Fruit fly (Drosophila melanogaster) whole organism, embryonic: ENCODE data around the gene dsx.
A peak's percentile ranks its signal among the peaks of the same experiment; 100 is the strongest.

ENCODE experiments used
- Abd-B ChIP-seq: fragments of 200-800 bp; sonication (Bioruptor generic); optimal IDR thresholded peaks from 2 replicates; lab custom pipeline; 2018; ENCODE audit warnings: missing biosample characterization, mild to moderate bottlenecking, missing genetic modification characterization, moderate library complexity
- Aef1 ChIP-seq: fragments of 200-800 bp; sonication (Bioruptor generic); IDR thresholded peaks from 3 replicates; pipeline ENCODE4 v1.3.6; 2022; ENCODE audit warnings: missing biosample characterization, missing genetic modification characterization
- B-H2 ChIP-seq: fragments of 200-800 bp; sonication (Bioruptor generic); optimal IDR thresholded peaks from 2 replicates; lab custom pipeline; 2018; ENCODE audit warnings: missing biosample characterization, mild to moderate bottlenecking, missing genetic modification characterization
- CG10462 ChIP-seq: fragments of 200-800 bp; sonication (Bioruptor generic); optimal IDR thresholded peaks from 2 replicates; lab custom pipeline; 2016; ENCODE audit warnings: missing biosample characterization, missing genetic modification characterization
- CG10565 ChIP-seq: fragments of 200-800 bp; sonication (Bioruptor generic); optimal IDR thresholded peaks from 3 replicates; lab custom pipeline; 2016; ENCODE audit warnings: missing biosample characterization, mild to moderate bottlenecking, missing genetic modification characterization
- CG11696 ChIP-seq: fragments of 200-800 bp; sonication (Bioruptor generic); IDR thresholded peaks from 2 replicates; pipeline ENCODE4 v1.3.6; 2022; ENCODE audit warnings: missing biosample characterization, missing genetic modification characterization
- CG12299 ChIP-seq: fragments of 200-800 bp; sonication (Bioruptor generic); optimal IDR thresholded peaks from 2 replicates; lab custom pipeline; 2018; ENCODE audit warnings: missing biosample characterization, mild to moderate bottlenecking, missing genetic modification characterization
- CG12391 ChIP-seq: fragments of 200-800 bp; sonication (Bioruptor generic); optimal IDR thresholded peaks from 3 replicates; lab custom pipeline; 2018; ENCODE audit warnings: missing biosample characterization, mild to moderate bottlenecking, missing genetic modification characterization, moderate library complexity
- CG13296 ChIP-seq: fragments of 200-800 bp; sonication (Bioruptor generic); optimal IDR thresholded peaks from 3 replicates; lab custom pipeline; 2018; ENCODE audit warnings: missing biosample characterization, mild to moderate bottlenecking, missing genetic modification characterization
- CG1529 ChIP-seq: fragments of 200-800 bp; sonication (Bioruptor generic); optimal IDR thresholded peaks from 3 replicates; lab custom pipeline; 2018; ENCODE audit warnings: missing biosample characterization, missing genetic modification characterization
- CG15696 ChIP-seq: fragments of 200-800 bp; sonication (Bioruptor generic); optimal IDR thresholded peaks from 2 replicates; lab custom pipeline; 2019; ENCODE audit warnings: missing biosample characterization, mild to moderate bottlenecking, missing genetic modification characterization, moderate library complexity
- CG17328 ChIP-seq: fragments of 200-800 bp; sonication (Bioruptor generic); IDR thresholded peaks from 2 replicates; pipeline ENCODE4 v1.3.6; 2022; ENCODE audit warnings: missing biosample characterization, missing genetic modification characterization
- CG18262 ChIP-seq: fragments of 200-800 bp; optimal IDR thresholded peaks from 3 replicates; lab custom pipeline; 2019; ENCODE audit warnings: missing biosample characterization, mild to moderate bottlenecking, missing genetic modification characterization, moderate library complexity
- CG2199 ChIP-seq: fragments of 200-800 bp; sonication (Bioruptor generic); IDR thresholded peaks from 3 replicates; pipeline ENCODE4 v1.3.6; 2022; ENCODE audit warnings: missing biosample characterization, missing genetic modification characterization
- CG2875 ChIP-seq: fragments of 200-800 bp; sonication (Bioruptor generic); optimal IDR thresholded peaks from 2 replicates; lab custom pipeline; 2017; ENCODE audit warnings: missing biosample characterization, mild to moderate bottlenecking, missing genetic modification characterization, missing genetic modification reagents
- CG32772 ChIP-seq: fragments of 200-800 bp; sonication (Bioruptor generic); IDR thresholded peaks from 2 replicates; pipeline ENCODE4 v1.3.6; 2022; ENCODE audit warnings: missing biosample characterization, missing genetic modification characterization
- CG3847 ChIP-seq: fragments of 200-800 bp; sonication (Bioruptor generic); IDR thresholded peaks from 2 replicates; pipeline ENCODE4 v1.3.6; 2022; ENCODE audit warnings: missing biosample characterization, missing genetic modification characterization
- CG4282 ChIP-seq: fragments of 200-800 bp; sonication (Bioruptor generic); optimal IDR thresholded peaks from 2 replicates; lab custom pipeline; 2016; ENCODE audit warnings: missing biosample characterization, missing genetic modification characterization
- CG4360 ChIP-seq: fragments of 200-800 bp; sonication (Bioruptor generic); IDR thresholded peaks from 2 replicates; pipeline ENCODE4 v1.3.6; 2022; ENCODE audit warnings: missing biosample characterization, missing genetic modification characterization
- CG5245 ChIP-seq: fragments of 200-800 bp; sonication (Bioruptor generic); optimal IDR thresholded peaks from 3 replicates; lab custom pipeline; 2016; ENCODE audit warnings: missing biosample characterization, missing genetic modification characterization
- CG6765 ChIP-seq: fragments of 200-800 bp; sonication (Bioruptor generic); optimal IDR thresholded peaks from 3 replicates; lab custom pipeline; 2017; ENCODE audit warnings: missing biosample characterization, mild to moderate bottlenecking, missing genetic modification characterization
- CG8359 ChIP-seq: fragments of 200-800 bp; sonication (Bioruptor generic); optimal IDR thresholded peaks from 2 replicates; lab custom pipeline; 2017; ENCODE audit warnings: missing biosample characterization, mild to moderate bottlenecking, missing genetic modification characterization, borderline replicate concordance
- CG9727 ChIP-seq: fragments of 200-800 bp; sonication (Bioruptor generic); optimal IDR thresholded peaks from 3 replicates; lab custom pipeline; 2017; ENCODE audit warnings: missing biosample characterization, mild to moderate bottlenecking, missing genetic modification characterization
- CG9932 ChIP-seq: fragments of 200-800 bp; sonication (Bioruptor generic); IDR thresholded peaks from 2 replicates; pipeline ENCODE4 v1.3.6; 2022; ENCODE audit warnings: missing biosample characterization, missing genetic modification characterization
- CkIIα-i1 ChIP-seq: fragments of 200-800 bp; sonication (Bioruptor generic); IDR thresholded peaks from 2 replicates; pipeline ENCODE4 v1.3.6; 2022; ENCODE audit warnings: missing biosample characterization, missing genetic modification characterization
- Dll ChIP-seq: fragments of 200-800 bp; sonication (Bioruptor generic); IDR thresholded peaks from 4 replicates; pipeline ENCODE4 v1.3.6; 2022; ENCODE audit warnings: missing biosample characterization, missing genetic modification characterization; ENCODE audit not compliant: partially characterized antibody
- E2f1 ChIP-seq: fragments of 200-800 bp; sonication (Bioruptor generic); IDR thresholded peaks from 2 replicates; pipeline ENCODE4 v1.3.6; 2022; ENCODE audit warnings: missing biosample characterization, missing genetic modification characterization
- Hr78 ChIP-seq, 2 experiments: fragments of 200-800 bp in 1 of 2; fragments of >200 bp in 1 of 2; sonication (Bioruptor generic) in 1 of 2; optimal IDR thresholded peaks; 2 replicates each; lab custom pipeline; 2017 to 2019; ENCODE audit warnings: missing biosample characterization in 2 of 2, missing genetic modification characterization in 2 of 2, mild to moderate bottlenecking in 1 of 2, moderate library complexity in 1 of 2
- MTF-1 ChIP-seq: fragments of 200-800 bp; sonication (Bioruptor generic); optimal IDR thresholded peaks from 2 replicates; lab custom pipeline; 2018; ENCODE audit warnings: missing biosample characterization, mild to moderate bottlenecking, missing genetic modification characterization, borderline replicate concordance
- Max ChIP-seq: fragments of 200-800 bp; sonication (Bioruptor generic); optimal IDR thresholded peaks from 2 replicates; lab custom pipeline; 2016; ENCODE audit warnings: missing biosample characterization, mild to moderate bottlenecking, missing genetic modification characterization
- Nf-YB ChIP-seq: fragments of 200-800 bp; sonication (Bioruptor generic); optimal IDR thresholded peaks from 3 replicates; lab custom pipeline; 2019; ENCODE audit warnings: missing biosample characterization, mild to moderate bottlenecking, missing genetic modification characterization, moderate library complexity
- Sin3A ChIP-seq: fragments of >200 bp; optimal IDR thresholded peaks from 2 replicates; lab custom pipeline; 2018
- Vsx1 ChIP-seq: fragments of 200-800 bp; sonication (Bioruptor generic); optimal IDR thresholded peaks from 2 replicates; lab custom pipeline; 2017; ENCODE audit warnings: missing biosample characterization, mild to moderate bottlenecking, missing genetic modification characterization, missing genetic modification reagents
- ap ChIP-seq: fragments of 200-800 bp; sonication (Bioruptor generic); IDR thresholded peaks from 2 replicates; pipeline ENCODE4 v1.3.6; 2022; ENCODE audit warnings: missing biosample characterization, missing genetic modification characterization
- bbx ChIP-seq: fragments of 200-800 bp; sonication (Bioruptor generic); IDR thresholded peaks from 2 replicates; pipeline ENCODE4 v1.3.6; 2022; ENCODE audit warnings: missing biosample characterization, missing genetic modification characterization; ENCODE audit not compliant: partially characterized antibody
- br ChIP-seq: fragments of >200 bp; optimal IDR thresholded peaks from 2 replicates; lab custom pipeline; 2017
- chn ChIP-seq: fragments of 200-800 bp; sonication (Bioruptor generic); optimal IDR thresholded peaks from 2 replicates; lab custom pipeline; 2016; ENCODE audit warnings: missing biosample characterization, missing genetic modification characterization
- crc ChIP-seq: fragments of 200-800 bp; sonication (Bioruptor generic); optimal IDR thresholded peaks from 2 replicates; lab custom pipeline; 2016; ENCODE audit warnings: missing biosample characterization, missing genetic modification characterization
- crp ChIP-seq, 2 experiments: fragments of 200-800 bp; sonication (Bioruptor generic); optimal IDR thresholded peaks; 2 replicates in 1 of 2; 3 replicates in 1 of 2; lab custom pipeline; 2017; ENCODE audit warnings: missing biosample characterization in 2 of 2, missing genetic modification characterization in 2 of 2, mild to moderate bottlenecking in 1 of 2, moderate library complexity in 1 of 2
- dan ChIP-seq: fragments of 200-800 bp; sonication (Bioruptor generic); IDR thresholded peaks from 2 replicates; pipeline ENCODE4 v1.3.6; 2022; ENCODE audit warnings: missing biosample characterization, missing genetic modification characterization
- dpn ChIP-seq, 2 experiments: fragments of 200-800 bp; sonication (Bioruptor generic); optimal IDR thresholded peaks; 3 replicates each; lab custom pipeline; 2016; ENCODE audit warnings: missing biosample characterization in 2 of 2, missing genetic modification characterization in 2 of 2
- fd96Cb ChIP-seq: fragments of 200-800 bp; sonication (Bioruptor generic); optimal IDR thresholded peaks from 2 replicates; lab custom pipeline; 2018; ENCODE audit warnings: missing biosample characterization, mild to moderate bottlenecking, missing genetic modification characterization, moderate library complexity
- insv ChIP-seq, 2 experiments: fragments of 200-800 bp; sonication (Bioruptor generic); optimal IDR thresholded peaks; 3 replicates each; lab custom pipeline; 2016 to 2018; ENCODE audit warnings: missing biosample characterization in 2 of 2, missing genetic modification characterization in 2 of 2
- inv ChIP-seq: fragments of 200-800 bp; sonication (Bioruptor generic); IDR thresholded peaks from 2 replicates; pipeline ENCODE4 v1.3.6; 2022; ENCODE audit warnings: missing biosample characterization, missing genetic modification characterization; ENCODE audit not compliant: partially characterized antibody
- run ChIP-seq: fragments of 200-800 bp; sonication (Bioruptor generic); optimal IDR thresholded peaks from 3 replicates; lab custom pipeline; 2018; ENCODE audit warnings: missing biosample characterization, mild to moderate bottlenecking, missing genetic modification characterization
- sisA ChIP-seq: fragments of 200-800 bp; sonication (Bioruptor generic); IDR thresholded peaks from 2 replicates; pipeline ENCODE4 v1.3.6; 2022; ENCODE audit warnings: missing biosample characterization, missing genetic modification characterization
- sr ChIP-seq: fragments of 200-800 bp; sonication (Bioruptor generic); IDR thresholded peaks from 3 replicates; pipeline ENCODE4 v1.3.6; 2022; ENCODE audit warnings: missing biosample characterization, missing genetic modification characterization
- tx ChIP-seq: fragments of 200-800 bp; sonication (Bioruptor generic); optimal IDR thresholded peaks from 2 replicates; lab custom pipeline; 2016; ENCODE audit warnings: missing biosample characterization, missing genetic modification characterization
- vnd ChIP-seq: fragments of 200-800 bp; sonication (Bioruptor generic); IDR thresholded peaks from 3 replicates; pipeline ENCODE4 v1.3.6; 2022; ENCODE audit warnings: missing biosample characterization, missing genetic modification characterization; ENCODE audit not compliant: partially characterized antibody
- wdn ChIP-seq: fragments of 200-800 bp; sonication (Bioruptor generic); IDR thresholded peaks from 2 replicates; pipeline ENCODE4 v1.3.6; 2022; ENCODE audit warnings: missing biosample characterization, missing genetic modification characterization

Gene dsx

DNA sequence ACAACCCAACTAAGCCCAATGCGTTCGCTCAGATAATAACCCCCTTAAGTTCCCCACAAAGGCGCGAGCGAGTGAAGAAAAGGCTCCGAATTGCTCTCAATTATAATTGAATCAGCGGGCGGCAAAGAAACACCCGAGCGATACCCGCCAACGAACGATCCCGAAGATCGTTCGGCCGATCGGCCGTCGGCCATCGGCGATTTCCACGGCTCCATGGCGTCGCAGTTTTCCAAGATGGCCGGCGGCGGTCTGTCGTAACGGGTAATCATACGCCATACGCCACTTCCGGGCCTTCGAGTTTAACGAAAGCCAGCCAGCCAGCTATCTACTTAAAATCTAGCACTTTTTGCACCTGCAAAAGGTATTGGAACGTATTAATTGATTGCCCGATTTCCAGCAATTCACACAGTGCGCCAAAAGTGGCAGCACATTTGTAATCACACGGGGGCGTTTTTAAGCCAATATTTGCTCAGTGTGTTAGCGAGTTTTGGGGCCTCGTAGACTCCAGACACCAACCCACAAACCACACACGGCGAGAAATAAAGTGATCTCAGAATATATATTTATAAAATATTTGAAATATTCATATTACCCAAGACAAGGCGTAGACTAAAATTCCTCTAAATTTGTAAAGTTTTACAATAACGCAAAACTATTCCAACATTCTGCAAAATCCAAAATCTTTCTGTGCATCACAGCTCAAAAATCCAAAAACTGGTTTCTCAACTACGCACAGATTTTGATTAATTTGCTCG, 74.8 kb downstream of the dsx start (continued):
- TF ChIP-seq CG32772 (no peak), br (lab: Kevin White, UChicago) (no peak), CG11696 (GFP tag; lab: Robert Waterston, UW) (0 out of 2 replicates have a peak, but pooled peaks have one; percentile 13), crp (GFP tag; optimal IDR thresholded peaks at IDR 0.05; lab: Kevin White, UChicago) (no peak), Vsx1 (GFP tag; lab: Kevin White, UChicago) (peak; percentile 38), CG1529 (no peak), CG4282 (GFP tag; lab: Kevin White, UChicago) (no peak), CG12391 (tag; lab: Kevin White, UChicago) (no peak), Aef1 (GFP tag; lab: Robert Waterston, UW) (peak; percentile 59), CG9727 (GFP tag; lab: Kevin White, UChicago) (peak; percentile 46), CG10462 (no peak), CkIIα-i1 (no peak), Hr78 (GFP tag; optimal IDR thresholded peaks at IDR 0.05; lab: Kevin White, UChicago) (no peak), chn (GFP tag; lab: Kevin White, UChicago) (no peak), tx (no peak), vnd (GFP tag; lab: Robert Waterston, UW) (no peak), CG18262 (tag; lab: Kevin White, UChicago) (no peak), run (tag; lab: Kevin White, UChicago) (no peak), CG6765 (GFP tag; lab: Kevin White, UChicago) (peak; percentile 24), CG2199 (GFP tag; lab: Robert Waterston, UW) (no peak), CG12299 (tag; lab: Kevin White, UChicago) (no peak), crc (GFP tag; lab: Kevin White, UChicago) (no peak), Sin3A (lab: Kevin White, UChicago) (no peak), MTF-1 (GFP tag; lab: Kevin White, UChicago) (no peak), fd96Cb (tag; lab: Kevin White, UChicago) (no peak), CG15696 (no peak), dpn (GFP tag; optimal IDR thresholded peaks at IDR 0.05; lab: Kevin White, UChicago) (no peak), E2f1 (peak; percentile 32; the same call in 1 of the 2 replicates), Nf-YB (GFP tag; lab: Kevin White, UChicago) (no peak), CG10565 (GFP tag; lab: Kevin White, UChicago) (no peak), bbx (no peak), Max (GFP tag; lab: Kevin White, UChicago) (no peak), CG5245 (GFP tag; lab: Kevin White, UChicago) (peak; percentile 2), CG2875 (peak; percentile 20), sisA (GFP tag; lab: Robert Waterston, UW) (peak; percentile 54; the same call in 1 of the 2 replicates), sr (GFP tag; lab: Robert Waterston, UW) (no peak), CG17328 (no peak), CG9932 (GFP tag; lab: Robert Waterston, UW) (peak; percentile 76), B-H2 (GFP tag; lab: Kevin White, UChicago) (no peak), CG13296 (GFP tag; lab: Kevin White, UChicago) (peak; percentile 43), dan (GFP tag; lab: Robert Waterston, UW) (no peak), CG3847 (GFP tag; lab: Robert Waterston, UW) (no peak), inv (GFP tag; lab: Robert Waterston, UW) (no peak), wdn (0 out of 2 replicates have a peak, but pooled peaks have one; percentile 10), CG8359 (GFP tag; lab: Kevin White, UChicago) (no peak), CG4360 (GFP tag; lab: Robert Waterston, UW) (no peak), Dll (GFP tag; lab: Robert Waterston, UW) (no peak), Abd-B (GFP tag; lab: Kevin White, UChicago) (no peak), insv (GFP tag; optimal IDR thresholded peaks at IDR 0.05; lab: Kevin White, UChicago) (no peak), ap (no peak)
